Comparison of ENCODE assay signal across 2 fruit fly cellular contexts in the genomic region with DNA sequence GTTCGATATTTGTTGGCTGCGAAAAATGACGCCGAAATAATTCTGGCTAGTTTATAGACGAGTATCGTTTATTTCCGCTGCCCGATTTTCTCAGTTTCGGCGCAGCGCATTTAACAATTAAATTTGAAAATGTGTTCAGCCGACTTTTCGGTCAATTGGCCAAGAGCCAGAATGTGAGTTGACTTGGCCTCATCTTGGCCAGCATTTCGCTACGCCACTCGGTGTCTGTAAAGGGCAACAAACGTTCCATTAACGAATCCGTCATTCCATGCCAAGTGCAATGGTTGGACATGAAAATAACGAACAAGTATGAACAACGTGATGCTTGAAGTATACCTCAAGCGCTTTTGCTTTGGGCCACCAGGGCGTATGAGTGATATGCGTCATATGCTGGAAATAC.
TF ChIP-seq lines count a peak whose summit lies in the region.

No protein-coding gene starts in this region.

- no peak for TF ChIP-seq CTCF in whole organism, embryonic (GFP tag; optimal IDR thresholded peaks at IDR 0.05; lab: Kevin White, UChicago)

TF ChIP-seq in whole organism, embryonic, 481 proteins besides CTCF, POLR2A, EP300 and RAD21:
- no peak for TF ChIP-seq pho (GFP tag; optimal IDR thresholded peaks at IDR 0.05; lab: Kevin White, UChicago)
- TF ChIP-seq stwl (tag; optimal IDR thresholded peaks at IDR 0.05; lab: Kevin White, UChicago): no peak
- TF ChIP-seq CG15514 (GFP tag; optimal IDR thresholded peaks at IDR 0.05; lab: Kevin White, UChicago): peak; percentile 69
- no peak for TF ChIP-seq yki (optimal IDR thresholded peaks at IDR 0.05; lab: Kevin White, UChicago)
- TF ChIP-seq NFAT (GFP tag; IDR thresholded peaks at IDR 0.05; lab: Robert Waterston, UW): no peak
- no peak for TF ChIP-seq Gsc (GFP tag; IDR thresholded peaks at IDR 0.05; lab: Robert Waterston, UW)
- TF ChIP-seq corto (GFP tag; optimal IDR thresholded peaks at IDR 0.05; lab: Kevin White, UChicago): no peak
- TF ChIP-seq dm (GFP tag; optimal IDR thresholded peaks at IDR 0.05; lab: Kevin White, UChicago): no peak
- peak; percentile 77; the same call in 1 of the 4 replicates for TF ChIP-seq chinmo (GFP tag; IDR thresholded peaks at IDR 0.05; lab: Robert Waterston, UW; ENCODE audit: partially characterized antibody)
- no peak for TF ChIP-seq hth (optimal IDR thresholded peaks at IDR 0.05; lab: Kevin White, UChicago)
- no peak for TF ChIP-seq CG11696 (GFP tag; IDR thresholded peaks at IDR 0.05; lab: Robert Waterston, UW)
- no peak for TF ChIP-seq croc (GFP tag; conservative IDR thresholded peaks at IDR 0.05; lab: Robert Waterston, UW)
- no peak for TF ChIP-seq Taf1 (GFP tag; IDR thresholded peaks at IDR 0.05; lab: Robert Waterston, UW)
- TF ChIP-seq Dll (GFP tag; IDR thresholded peaks at IDR 0.05; lab: Robert Waterston, UW; ENCODE audit: partially characterized antibody): no peak
- TF ChIP-seq CG18011 (GFP tag; optimal IDR thresholded peaks at IDR 0.05; lab: Kevin White, UChicago): no peak
- TF ChIP-seq zen (tag; optimal IDR thresholded peaks at IDR 0.05; lab: Kevin White, UChicago): no peak
- no peak for TF ChIP-seq CG15011 (GFP tag; optimal IDR thresholded peaks at IDR 0.05; lab: Kevin White, UChicago)
- TF ChIP-seq CG12769 (tag; optimal IDR thresholded peaks at IDR 0.05; lab: Kevin White, UChicago): peak; percentile 34
- TF ChIP-seq inv (GFP tag; IDR thresholded peaks at IDR 0.05; lab: Robert Waterston, UW; ENCODE audit: partially characterized antibody): 0 out of 2 replicates have a peak, but pooled peaks have one; percentile 21
- no peak for TF ChIP-seq eve (GFP tag; optimal IDR thresholded peaks at IDR 0.05; lab: Kevin White, UChicago)
- no peak for TF ChIP-seq CG30020 (tag; optimal IDR thresholded peaks at IDR 0.05; lab: Kevin White, UChicago)
- TF ChIP-seq Dip3 (GFP tag; optimal IDR thresholded peaks at IDR 0.05; lab: Kevin White, UChicago): no peak

TF ChIP-seq in whole organism, pupa, 21 proteins besides CTCF, POLR2A, EP300 and RAD21:
- TF ChIP-seq Snoo (tag; optimal IDR thresholded peaks at IDR 0.05; lab: Kevin White, UChicago): no peak
- peak; percentile 53; the same call in 1 of the 2 replicates for TF ChIP-seq CG32121 (GFP tag; IDR thresholded peaks at IDR 0.05; lab: Robert Waterston, UW)
- TF ChIP-seq CG34367 (tag; optimal IDR thresholded peaks at IDR 0.05; lab: Kevin White, UChicago): no peak
- TF ChIP-seq rn (GFP tag; IDR thresholded peaks at IDR 0.05; lab: Robert Waterston, UW): no peak
- no peak for TF ChIP-seq fd96Ca (GFP tag; IDR thresholded peaks at IDR 0.05; lab: Robert Waterston, UW)
